Fruit fly (Drosophila melanogaster) whole organism: Measurements from ENCODE around the gene LysD.

Source experiments
- Dll ChIP-seq: fragments of >200 bp; optimal IDR thresholded peaks from 2 replicates; lab custom pipeline; 2017
- usp ChIP-seq: fragments of >200 bp; optimal IDR thresholded peaks from 2 replicates; lab custom pipeline; 2017; ENCODE audit warnings: missing biosample characterization, missing genetic modification characterization, mixed read lengths

DNA sequence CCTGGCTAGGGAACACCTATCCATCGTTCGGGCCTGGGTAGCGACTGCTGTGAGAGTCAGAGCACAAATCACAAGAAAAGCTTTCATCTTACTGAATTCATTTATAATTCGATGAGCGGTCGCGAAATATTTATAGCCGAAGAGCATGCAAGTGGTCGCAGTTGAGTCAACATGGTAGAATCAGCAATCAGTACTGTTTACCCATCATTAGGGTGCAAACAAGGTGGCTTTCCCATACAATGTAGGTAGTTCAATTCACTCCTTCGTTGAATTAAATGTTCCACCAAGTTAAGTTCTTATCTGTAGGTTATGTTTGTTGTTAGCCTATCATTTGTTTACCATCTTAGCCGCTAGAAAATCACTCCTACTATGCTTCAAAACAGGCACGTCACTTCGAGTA, 7.6 kb upstream of the LysD start, which contains the start of gene LysP:
- TF ChIP-seq Dll (no peak), usp (GFP tag; lab: Kevin White, UChicago) (no peak)
